Worm (Caenorhabditis elegans): ENCODE results near the gene srbc-45.

The srbc-45 gene

DNA sequence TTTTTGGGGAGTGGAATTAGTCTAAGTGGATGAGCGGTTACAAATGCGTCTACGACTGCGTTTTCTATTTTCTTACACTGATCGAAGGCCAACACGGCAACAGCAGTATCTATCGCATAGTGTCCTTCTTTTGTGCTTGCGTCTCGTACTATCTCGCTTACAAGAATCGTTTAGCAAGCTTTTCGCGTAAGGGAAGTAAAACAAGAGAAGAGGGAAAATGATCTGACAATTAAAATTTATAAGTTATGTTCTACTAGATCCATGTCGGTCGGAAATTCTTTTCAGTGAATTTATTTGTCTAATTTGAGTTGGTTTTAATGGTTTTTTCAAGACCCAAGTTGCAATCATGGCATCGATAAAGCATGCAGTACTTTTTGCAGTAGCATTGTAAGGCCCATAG lies 16.3 kb upstream of the srbc-45 start, which contains the start of gene fkb-4:
Gene fkb-4 (minus strand): TSS at position 101 of the 400 bp plus-strand sequence.
- TF ChIP-seq repo-1 (tag; optimal IDR thresholded peaks at IDR 0.05), result no peak
- TF ChIP-seq lag-1 (GFP tag; IDR thresholded peaks at IDR 0.05), result no peak
- no peak for TF ChIP-seq Y56A3A.18 (GFP tag; IDR thresholded peaks at IDR 0.05)
- TF ChIP-seq aptf-2 (GFP tag; conservative IDR thresholded peaks at IDR 0.05), result no peak
- no peak for TF ChIP-seq ceh-27 (GFP tag; optimal IDR thresholded peaks at IDR 0.05)
- TF ChIP-seq gei-17 (GFP tag; optimal IDR thresholded peaks at IDR 0.05), result no peak
- TF ChIP-seq dox-1 (GFP tag; IDR thresholded peaks at IDR 0.05), result no peak
- TF ChIP-seq K11D2.4 (GFP tag; IDR thresholded peaks at IDR 0.05), result no peak
- TF ChIP-seq nfya-2 (GFP tag; IDR thresholded peaks at IDR 0.05), result no peak
- TF ChIP-seq madf-10 (tag; optimal IDR thresholded peaks at IDR 0.05), result no peak
- no peak for TF ChIP-seq mel-28 (tag; optimal IDR thresholded peaks at IDR 0.05; ENCODE audit: borderline replicate concordance)
- no peak for TF ChIP-seq mxl-1 (tag; optimal IDR thresholded peaks at IDR 0.05)
- TF ChIP-seq ztf-25 (GFP tag; IDR thresholded peaks at IDR 0.05), result no peak
- no peak for TF ChIP-seq sea-2 (GFP tag; IDR thresholded peaks at IDR 0.05)
- TF ChIP-seq B0019.2 (GFP tag; conservative IDR thresholded peaks at IDR 0.05), result no peak
- no peak for TF ChIP-seq lir-1 (GFP tag; conservative IDR thresholded peaks at IDR 0.05)
- no peak for TF ChIP-seq lsl-1 (GFP tag; optimal IDR thresholded peaks at IDR 0.05)
- no peak for TF ChIP-seq B0035.1 (tag; optimal IDR thresholded peaks at IDR 0.05)
- TF ChIP-seq K12H6.12 (tag; optimal IDR thresholded peaks at IDR 0.05), result no peak

DNA sequence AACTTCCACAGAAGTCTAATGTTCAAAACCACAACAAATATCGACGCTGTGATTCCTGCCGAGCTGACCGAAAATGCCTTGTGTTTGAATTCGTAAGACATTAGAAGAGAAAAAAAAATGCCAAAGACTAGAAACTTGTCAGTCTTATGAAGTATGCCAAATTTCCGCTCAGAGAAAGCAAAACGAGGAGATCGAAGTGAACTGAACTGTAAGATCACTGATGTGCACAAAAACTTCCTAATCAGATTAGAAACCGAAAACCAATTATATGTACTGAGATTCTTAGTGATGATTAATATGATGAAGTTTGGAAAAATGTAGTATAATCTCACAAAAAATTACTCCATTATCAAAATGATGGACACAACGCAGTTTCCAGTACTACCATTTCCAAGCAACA lies 14.9 kb upstream of the srbc-45 start, which contains the start of gene srbc-44:
Gene srbc-44 (minus strand): TSS at position 101 of the 400 bp plus-strand sequence.
- TF ChIP-seq let-526 (GFP tag; IDR thresholded peaks at IDR 0.05) (no peak), lin-40 (tag; optimal IDR thresholded peaks at IDR 0.05) (no peak), cebp-1 (GFP tag; IDR thresholded peaks at IDR 0.05) (no peak), cebp-1 (tag; optimal IDR thresholded peaks at IDR 0.05) (no peak)

- TF ChIP-seq nfya-2 (GFP tag; IDR thresholded peaks at IDR 0.05), result no peak
- TF ChIP-seq D2030.7 (GFP tag; IDR thresholded peaks at IDR 0.05), result no peak
- TF ChIP-seq F23B12.7 (tag; optimal IDR thresholded peaks at IDR 0.05; ENCODE audit: insufficient read depth), result no peak
Measured at ce11 chrV:12790188-12790587, 13.2 kb upstream of the srbc-45 start, which contains the start of gene srbc-43. TSS of gene srbc-43 (minus strand) at chrV:12790518.

DNA sequence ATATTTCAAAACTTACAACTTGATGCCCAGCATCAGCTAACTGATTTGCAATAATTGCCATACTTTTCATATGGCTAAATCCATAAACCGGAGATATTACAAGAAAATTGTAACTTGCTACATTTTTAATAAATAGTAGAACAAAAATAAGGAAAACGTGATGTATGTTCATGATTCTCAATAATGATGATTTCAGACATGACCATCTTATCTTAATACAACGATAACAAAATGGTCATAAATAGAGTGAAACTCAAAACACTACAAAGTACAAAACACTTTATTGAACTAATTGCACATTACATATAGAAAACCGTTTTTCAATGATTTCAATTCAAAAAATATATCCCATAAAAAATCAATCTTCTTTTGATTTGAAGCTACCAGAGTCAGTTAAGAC lies 10.6 kb upstream of the srbc-45 start, which contains the start of gene ugt-5:
Gene ugt-5 (minus strand): TSS at position 214 of the 400 bp plus-strand sequence.
- TF ChIP-seq F22D6.2 (tag; optimal IDR thresholded peaks at IDR 0.05), result no peak
- TF ChIP-seq nhr-80 (tag; optimal IDR thresholded peaks at IDR 0.05), result peak; percentile 22
- TF ChIP-seq ztf-3 (GFP tag; optimal IDR thresholded peaks at IDR 0.05), result no peak

- TF ChIP-seq madf-3 (GFP tag; IDR thresholded peaks at IDR 0.05) (no peak), nhr-80 (tag; optimal IDR thresholded peaks at IDR 0.05) (peak; percentile 62), F37B4.10 (GFP tag; IDR thresholded peaks at IDR 0.05) (no peak), ets-4 (GFP tag; optimal IDR thresholded peaks at IDR 0.05) (no peak)
Measured at ce11 chrV:12795196-12795595, 8.2 kb upstream of the srbc-45 start, which contains the start of gene ugt-4. TSS of gene ugt-4 (minus strand) at chrV:12795336.

- TF ChIP-seq nhr-27 (tag; optimal IDR thresholded peaks at IDR 0.05) (no peak), lag-1 (GFP tag; IDR thresholded peaks at IDR 0.05) (no peak), chd-7 (tag; optimal IDR thresholded peaks at IDR 0.05) (no peak), F57A8.1 (GFP tag; optimal IDR thresholded peaks at IDR 0.05) (no peak), zim-3 (tag; optimal IDR thresholded peaks at IDR 0.05) (no peak), bed-1 (GFP tag; IDR thresholded peaks at IDR 0.05) (no peak), F49E8.2 (tag; optimal IDR thresholded peaks at IDR 0.05; ENCODE audit: insufficient read depth) (no peak), lsy-27 (tag; optimal IDR thresholded peaks at IDR 0.05; ENCODE audit: borderline replicate concordance, insufficient read depth) (no peak), nfya-2 (GFP tag; IDR thresholded peaks at IDR 0.05) (no peak), die-1 (tag; optimal IDR thresholded peaks at IDR 0.05) (no peak), ceh-100 (GFP tag; IDR thresholded peaks at IDR 0.05) (no peak), zfh-2 (GFP tag; conservative IDR thresholded peaks at IDR 0.05) (no peak)
Measured at ce11 chrV:12795927-12796326, 7.4 kb upstream of the srbc-45 start.
